Worm (Caenorhabditis elegans): ENCODE measurements around the gene D2023.1.

DNA sequence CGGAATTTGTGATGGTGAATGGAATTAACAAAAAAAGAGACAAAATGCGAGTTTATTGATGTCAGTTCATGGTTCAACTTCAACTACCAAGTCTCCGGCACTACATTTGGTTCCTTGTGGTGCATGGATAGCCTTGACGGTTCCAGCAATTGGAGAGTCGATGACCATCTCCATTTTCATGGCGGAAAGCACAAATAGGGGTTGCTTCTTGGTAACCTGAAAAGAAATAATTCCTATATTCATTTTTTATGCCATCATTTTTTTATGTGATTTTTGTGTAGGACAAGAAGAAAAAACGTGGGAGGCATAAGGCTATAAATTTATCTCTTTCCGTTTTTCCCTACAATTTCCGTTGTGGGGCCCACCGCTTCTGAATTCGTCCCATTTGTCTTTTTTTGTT, 28.7 kb downstream of the D2023.1 start:
- TF ChIP-seq ama-1 (optimal IDR thresholded peaks at IDR 0.05) (no peak), ces-1 (GFP tag; optimal IDR thresholded peaks at IDR 0.05) (no peak), fos-1 (tag; optimal IDR thresholded peaks at IDR 0.05) (no peak)

All from whole organism, L1 larva.